Worm (Caenorhabditis elegans) whole organism, young adult: Measurements from ENCODE around the gene her-1.
A peak's percentile ranks its signal among the peaks of the same experiment; 100 is the strongest.

Source experiments
- B0019.2 ChIP-seq: fragments of 200-800 bp; sonication (Bioruptor generic); conservative IDR thresholded peaks from 2 replicates; pipeline ENCODE4 v1.3.6; 2022; ENCODE audit warnings: missing genetic modification reagents, missing genetic modification characterization, missing compliant biosample characterization
- B0336.3 ChIP-seq: fragments of 200-800 bp; sonication (Bioruptor generic); IDR thresholded peaks from 2 replicates; pipeline ENCODE4 v1.3.6; 2022; ENCODE audit warnings: missing genetic modification characterization, missing compliant biosample characterization
- C17E4.6 ChIP-seq: fragments of 200-800 bp; sonication (Bioruptor generic); IDR thresholded peaks from 2 replicates; pipeline ENCODE4 v1.3.6; 2022; ENCODE audit warnings: missing genetic modification reagents, missing genetic modification characterization, missing compliant biosample characterization
- F22D6.2 ChIP-seq: sonication (generic microtip); optimal IDR thresholded peaks from 2 replicates; lab custom pipeline; 2016; ENCODE audit warnings: mild to moderate bottlenecking, missing genetic modification characterization, missing compliant biosample characterization
- F49E8.2 ChIP-seq: sonication (generic microtip); optimal IDR thresholded peaks from 3 replicates; lab custom pipeline; 2017; ENCODE audit warnings: missing genetic modification characterization, mild to moderate bottlenecking, missing compliant biosample characterization, antibody characterized with exemption, moderate library complexity; ENCODE audit not compliant: insufficient read depth
- F52B5.7 ChIP-seq: sonication (generic microtip); optimal IDR thresholded peaks from 2 replicates; lab custom pipeline; 2016; ENCODE audit warnings: mild to moderate bottlenecking, missing genetic modification characterization, missing compliant biosample characterization
- F55B11.4 ChIP-seq: sonication (generic microtip); optimal IDR thresholded peaks from 2 replicates; lab custom pipeline; 2016; ENCODE audit warnings: missing compliant biosample characterization, missing genetic modification characterization, borderline replicate concordance; ENCODE audit not compliant: insufficient read depth
- F57C9.4 ChIP-seq: sonication (generic microtip); optimal IDR thresholded peaks from 2 replicates; lab custom pipeline; 2017; ENCODE audit warnings: mild to moderate bottlenecking, missing genetic modification characterization, missing compliant biosample characterization
- T26A5.8 ChIP-seq: sonication (generic microtip); optimal IDR thresholded peaks from 2 replicates; lab custom pipeline; 2016; ENCODE audit warnings: missing genetic modification characterization, missing compliant biosample characterization
- Y53F4B.3 ChIP-seq: fragments of 200-800 bp; sonication (Bioruptor generic); IDR thresholded peaks from 2 replicates; pipeline ENCODE4 v1.3.6; 2022; ENCODE audit warnings: missing genetic modification reagents, missing genetic modification characterization, missing compliant biosample characterization
- Y53G8AR.9 ChIP-seq: fragments of 200-800 bp; sonication (Bioruptor generic); conservative IDR thresholded peaks from 2 replicates; pipeline ENCODE4 v1.3.6; 2022; ENCODE audit warnings: missing genetic modification reagents, missing genetic modification characterization, missing compliant biosample characterization
- Y67H2A.10 ChIP-seq: fragments of 200-800 bp; sonication (Bioruptor generic); conservative IDR thresholded peaks from 2 replicates; pipeline ENCODE4 v1.3.6; 2022; ENCODE audit warnings: missing genetic modification reagents, missing genetic modification characterization, missing compliant biosample characterization
- aptf-2 ChIP-seq: fragments of 200-800 bp; sonication (Bioruptor generic); conservative IDR thresholded peaks from 2 replicates; pipeline ENCODE4 v1.3.6; 2022; ENCODE audit warnings: missing genetic modification reagents, missing genetic modification characterization, missing compliant biosample characterization
- aptf-3 ChIP-seq: fragments of 200-800 bp; sonication (Bioruptor generic); IDR thresholded peaks from 2 replicates; pipeline ENCODE4 v1.3.6; 2022; ENCODE audit warnings: missing genetic modification characterization, missing compliant biosample characterization
- attf-6 ChIP-seq: fragments of 200-800 bp; sonication (Bioruptor generic); IDR thresholded peaks from 2 replicates; pipeline ENCODE4 v1.3.6; 2022; ENCODE audit warnings: missing genetic modification reagents, missing genetic modification characterization, missing compliant biosample characterization
- bed-1 ChIP-seq: fragments of 200-800 bp; sonication (Bioruptor generic); IDR thresholded peaks from 2 replicates; pipeline ENCODE4 v1.3.6; 2022; ENCODE audit warnings: missing genetic modification reagents, missing genetic modification characterization, missing compliant biosample characterization
- ccch-3 ChIP-seq: fragments of 200-800 bp; sonication (Bioruptor generic); optimal IDR thresholded peaks from 2 replicates; lab custom pipeline; 2018; ENCODE audit warnings: mild to moderate bottlenecking, missing genetic modification characterization, missing compliant biosample characterization
- cebp-1 ChIP-seq, 2 experiments: fragments of 200-800 bp in 1 of 2; sonication (Bioruptor generic) in 1 of 2; sonication (generic microtip) in 1 of 2; IDR thresholded peaks in 1 of 2; optimal IDR thresholded peaks in 1 of 2; 2 replicates each; pipeline versions ENCODE4 v1.3.6 to Lab custom; 2017 to 2022; ENCODE audit warnings: missing compliant biosample characterization in 2 of 2, missing genetic modification characterization in 2 of 2, mild to moderate bottlenecking in 1 of 2, missing genetic modification reagents in 1 of 2, moderate library complexity in 1 of 2
- ceh-79 ChIP-seq: sonication (generic microtip); optimal IDR thresholded peaks from 2 replicates; lab custom pipeline; 2017; ENCODE audit warnings: mild to moderate bottlenecking, missing genetic modification characterization, missing compliant biosample characterization
- ceh-91 ChIP-seq: fragments of 200-800 bp; sonication (Bioruptor generic); IDR thresholded peaks from 2 replicates; pipeline ENCODE4 v1.3.6; 2022; ENCODE audit warnings: missing genetic modification reagents, missing genetic modification characterization, missing compliant biosample characterization
- dpff-1 ChIP-seq: sonication (generic microtip); optimal IDR thresholded peaks from 2 replicates; lab custom pipeline; 2017; ENCODE audit warnings: mild to moderate bottlenecking, missing genetic modification characterization, missing compliant biosample characterization
- efl-1 ChIP-seq: fragments of 150-350 bp; optimal IDR thresholded peaks from 2 replicates; lab custom pipeline; 2014; ENCODE audit warnings: missing biosample characterization, missing genetic modification reagents, missing genetic modification characterization
- egl-44 ChIP-seq: fragments of 200-800 bp; sonication (Bioruptor generic); IDR thresholded peaks from 2 replicates; pipeline ENCODE4 v1.3.6; 2022; ENCODE audit warnings: missing genetic modification reagents, missing genetic modification characterization, missing compliant biosample characterization
- egrh-3 ChIP-seq: fragments of 200-800 bp; sonication (Bioruptor generic); IDR thresholded peaks from 2 replicates; pipeline ENCODE4 v1.3.6; 2022; ENCODE audit warnings: missing genetic modification reagents, missing genetic modification characterization, missing compliant biosample characterization
- fkh-3 ChIP-seq: sonication (generic microtip); optimal IDR thresholded peaks from 2 replicates; lab custom pipeline; 2016; ENCODE audit warnings: mild to moderate bottlenecking, missing genetic modification characterization, missing compliant biosample characterization
- hrde-1 ChIP-seq: sonication (generic microtip); optimal IDR thresholded peaks from 2 replicates; lab custom pipeline; 2016; ENCODE audit warnings: missing genetic modification characterization, mild to moderate bottlenecking, missing compliant biosample characterization, moderate library complexity, missing genotype, missing genetic modification reagents, borderline replicate concordance
- hsf-1 ChIP-seq: fragments of 200-800 bp; sonication (Bioruptor generic); IDR thresholded peaks from 2 replicates; pipeline ENCODE4 v1.3.6; 2022; ENCODE audit warnings: missing genetic modification reagents, missing genetic modification characterization, missing compliant biosample characterization
- lsy-27 ChIP-seq: sonication (generic microtip); optimal IDR thresholded peaks from 2 replicates; lab custom pipeline; 2017; ENCODE audit warnings: missing genetic modification characterization, mild to moderate bottlenecking, missing compliant biosample characterization, antibody characterized with exemption, missing genotype, borderline replicate concordance; ENCODE audit not compliant: insufficient read depth
- madf-6 ChIP-seq: fragments of 200-800 bp; sonication (Bioruptor generic); IDR thresholded peaks from 2 replicates; pipeline ENCODE4 v1.3.6; 2022; ENCODE audit warnings: missing genetic modification reagents, missing genetic modification characterization, missing compliant biosample characterization
- mes-4 ChIP-seq: sonication (generic microtip); optimal IDR thresholded peaks from 2 replicates; lab custom pipeline; 2016; ENCODE audit warnings: missing genotype, missing genetic modification characterization, missing compliant biosample characterization
- mxl-1 ChIP-seq: sonication (generic microtip); optimal IDR thresholded peaks from 2 replicates; lab custom pipeline; 2016; ENCODE audit warnings: missing genetic modification characterization, missing compliant biosample characterization
- nfya-2 ChIP-seq: fragments of 200-800 bp; sonication (Bioruptor generic); IDR thresholded peaks from 2 replicates; pipeline ENCODE4 v1.3.6; 2022; ENCODE audit warnings: missing genetic modification reagents, missing genetic modification characterization, missing compliant biosample characterization
- nhr-90 ChIP-seq: sonication (generic microtip); optimal IDR thresholded peaks from 2 replicates; lab custom pipeline; 2016; ENCODE audit warnings: missing genotype, mild to moderate bottlenecking, missing genetic modification characterization, missing compliant biosample characterization
- pbrm-1 ChIP-seq: fragments of 200-800 bp; sonication (Bioruptor generic); IDR thresholded peaks from 2 replicates; pipeline ENCODE4 v1.3.6; 2022; ENCODE audit warnings: missing genetic modification reagents, missing genetic modification characterization, missing compliant biosample characterization
- rcor-1 ChIP-seq: fragments of 200-800 bp; sonication (Bioruptor generic); IDR thresholded peaks from 2 replicates; pipeline ENCODE4 v1.3.6; 2022; ENCODE audit warnings: missing genetic modification reagents, missing genetic modification characterization, missing compliant biosample characterization
- rec-8 ChIP-seq, 2 experiments: sonication (generic microtip); optimal IDR thresholded peaks; 2 replicates each; lab custom pipeline; 2016; ENCODE audit warnings: mild to moderate bottlenecking in 2 of 2, missing genetic modification characterization in 2 of 2, missing genetic modification reagents in 2 of 2, missing genotype in 2 of 2, missing biosample characterization in 1 of 2, missing compliant biosample characterization in 1 of 2, moderate library complexity in 1 of 2
- repo-1 ChIP-seq: sonication (generic microtip); optimal IDR thresholded peaks from 2 replicates; lab custom pipeline; 2017; ENCODE audit warnings: mild to moderate bottlenecking, missing genetic modification characterization, missing compliant biosample characterization
- sdz-38 ChIP-seq: sonication (generic microtip); optimal IDR thresholded peaks from 2 replicates; lab custom pipeline; 2016; ENCODE audit warnings: missing genotype, missing genetic modification characterization, missing compliant biosample characterization
- tlf-1 ChIP-seq: fragments of 200-800 bp; sonication (Bioruptor generic); optimal IDR thresholded peaks from 2 replicates; lab custom pipeline; 2018; ENCODE audit warnings: mild to moderate bottlenecking, missing genetic modification characterization, missing compliant biosample characterization
- xnd-1 ChIP-seq: sonication (generic microtip); optimal IDR thresholded peaks from 2 replicates; lab custom pipeline; 2016; ENCODE audit warnings: missing genotype, missing genetic modification reagents, missing genetic modification characterization, missing compliant biosample characterization
- ztf-18 ChIP-seq: sonication (generic microtip); optimal IDR thresholded peaks from 2 replicates; lab custom pipeline; 2016; ENCODE audit warnings: missing genotype, mild to moderate bottlenecking, missing genetic modification characterization, missing compliant biosample characterization
- ztf-25 ChIP-seq: fragments of 200-800 bp; sonication (Bioruptor generic); IDR thresholded peaks from 2 replicates; pipeline ENCODE4 v1.3.6; 2022; ENCODE audit warnings: missing genetic modification reagents, missing genetic modification characterization, missing compliant biosample characterization
- ztf-26 ChIP-seq: sonication (generic microtip); optimal IDR thresholded peaks from 2 replicates; lab custom pipeline; 2017; ENCODE audit warnings: missing genetic modification characterization, missing compliant biosample characterization
- ztf-28 ChIP-seq: fragments of 200-800 bp; sonication (Bioruptor generic); IDR thresholded peaks from 2 replicates; pipeline ENCODE4 v1.3.6; 2022; ENCODE audit warnings: missing genetic modification reagents, missing genetic modification characterization, missing compliant biosample characterization
- ztf-3 ChIP-seq: fragments of 200-800 bp; sonication (Bioruptor generic); optimal IDR thresholded peaks from 2 replicates; lab custom pipeline; 2018; ENCODE audit warnings: mild to moderate bottlenecking, missing genetic modification characterization, missing compliant biosample characterization

Gene her-1

DNA sequence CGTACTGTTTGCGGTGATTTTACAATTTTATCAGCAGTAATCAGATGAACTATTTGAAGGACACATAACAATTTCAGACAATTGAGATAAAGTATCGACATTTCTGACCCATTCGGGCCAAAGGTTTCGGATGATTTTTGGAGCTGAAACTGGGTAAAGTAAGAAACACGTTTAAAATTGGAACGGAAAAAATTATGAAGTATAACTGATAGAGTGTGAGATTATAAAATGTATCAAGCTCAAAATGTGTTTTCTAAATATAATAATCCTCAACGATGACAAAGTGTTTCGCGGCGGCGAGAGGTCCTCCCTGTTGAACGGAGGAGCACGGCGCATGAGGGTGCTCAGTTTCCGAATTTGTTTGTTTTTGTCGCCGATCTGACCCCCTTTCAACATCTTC, 11.3 kb upstream of the her-1 start, which contains the start of gene ZK287.4:
TSS of gene ZK287.4 (minus strand) at position 101 of the 400 bp plus-strand sequence.
- TF ChIP-seq fkh-3 (tag; lab: Kevin White, UChicago), result no peak
- TF ChIP-seq Y53F4B.3 (GFP tag; lab: Robert Waterston, UW), result no peak
- TF ChIP-seq Y67H2A.10 (GFP tag; lab: Robert Waterston, UW), result no peak
- TF ChIP-seq T26A5.8 (tag; lab: Kevin White, UChicago), result no peak
- no peak for TF ChIP-seq F52B5.7
- no peak for TF ChIP-seq rec-8 (tag; optimal IDR thresholded peaks at IDR 0.05; lab: Kevin White, UChicago)
- TF ChIP-seq xnd-1 (tag; lab: Kevin White, UChicago), result no peak
- no peak for TF ChIP-seq F49E8.2
- no peak for TF ChIP-seq nfya-2
- no peak for TF ChIP-seq cebp-1 (GFP tag; IDR thresholded peaks at IDR 0.05; lab: Robert Waterston, UW)
- TF ChIP-seq cebp-1 (tag; optimal IDR thresholded peaks at IDR 0.05; lab: Kevin White, UChicago), result no peak
- TF ChIP-seq C17E4.6, result no peak
- no peak for TF ChIP-seq bed-1 (GFP tag; lab: Robert Waterston, UW)
- no peak for TF ChIP-seq aptf-3 (GFP tag; lab: Robert Waterston, UW)
- no peak for TF ChIP-seq ztf-28 (GFP tag; lab: Robert Waterston, UW)

DNA sequence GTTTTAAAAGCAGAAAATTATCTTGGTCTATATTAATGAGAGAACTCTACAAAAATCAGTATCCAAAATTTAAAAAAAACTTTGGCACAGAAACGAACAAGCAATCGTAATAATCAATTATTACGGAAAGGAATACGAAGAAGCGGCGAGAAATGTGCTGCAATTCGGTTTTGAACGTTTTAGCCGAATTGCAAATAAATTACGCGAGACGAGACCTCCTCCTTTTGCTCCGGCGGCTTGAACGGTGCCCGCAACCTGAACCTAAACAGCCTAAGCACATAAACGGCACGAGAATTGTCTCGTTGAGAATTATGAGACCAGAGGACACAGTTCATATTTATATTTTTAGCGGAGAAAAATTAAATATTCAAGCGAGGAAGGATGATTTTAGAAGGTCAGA, 7.5 kb upstream of the her-1 start:
- no peak for TF ChIP-seq hrde-1
- no peak for TF ChIP-seq B0019.2
- no peak for TF ChIP-seq egrh-3
- TF ChIP-seq ztf-28 (GFP tag; lab: Robert Waterston, UW), result no peak
- TF ChIP-seq nhr-90 (tag; lab: Kevin White, UChicago), result no peak
- TF ChIP-seq egl-44 (GFP tag; lab: Robert Waterston, UW), result no peak
- no peak for TF ChIP-seq sdz-38 (tag; lab: Kevin White, UChicago)
- TF ChIP-seq aptf-3 (GFP tag; lab: Robert Waterston, UW), result no peak
- peak; percentile 67 for TF ChIP-seq madf-6 (GFP tag; lab: Robert Waterston, UW)
- TF ChIP-seq efl-1 (GFP tag; lab: Kevin White, UChicago), result no peak
- peak; percentile 28; the same call in 1 of the 2 replicates for TF ChIP-seq C17E4.6
- TF ChIP-seq hsf-1 (GFP tag; lab: Robert Waterston, UW), result peak; percentile 44; the same call in 1 of the 2 replicates
- no peak for TF ChIP-seq dpff-1 (tag; lab: Kevin White, UChicago)
- no peak for TF ChIP-seq Y53G8AR.9 (GFP tag; lab: Robert Waterston, UW)
- peak; percentile 26 for TF ChIP-seq tlf-1
- TF ChIP-seq ceh-91 (GFP tag; lab: Robert Waterston, UW), result peak; percentile 17; the same call in 1 of the 2 replicates
- 0 out of 2 replicates have a peak, but pooled peaks have one; percentile 28 for TF ChIP-seq pbrm-1 (GFP tag; lab: Robert Waterston, UW)
- TF ChIP-seq ceh-79 (tag; lab: Kevin White, UChicago), result peak; percentile 71
- TF ChIP-seq mxl-1 (tag; lab: Kevin White, UChicago), result no peak
- TF ChIP-seq ztf-26 (tag; lab: Kevin White, UChicago), result no peak
- TF ChIP-seq fkh-3 (tag; lab: Kevin White, UChicago), result no peak
- peak; percentile 57 for TF ChIP-seq F52B5.7
- no peak for TF ChIP-seq F57C9.4
- no peak for TF ChIP-seq cebp-1 (GFP tag; IDR thresholded peaks at IDR 0.05; lab: Robert Waterston, UW)
- TF ChIP-seq cebp-1 (tag; optimal IDR thresholded peaks at IDR 0.05; lab: Kevin White, UChicago), result no peak
- TF ChIP-seq ztf-25 (GFP tag; lab: Robert Waterston, UW), result 0 out of 2 replicates have a peak, but pooled peaks have one; percentile 37
- TF ChIP-seq B0336.3 (GFP tag; lab: Robert Waterston, UW), result peak; percentile 84
- no peak for TF ChIP-seq F22D6.2 (tag; lab: Kevin White, UChicago)
- no peak for TF ChIP-seq F55B11.4 (tag; lab: Kevin White, UChicago)
- TF ChIP-seq lsy-27 (tag; lab: Kevin White, UChicago), result no peak
- TF ChIP-seq attf-6 (GFP tag; lab: Robert Waterston, UW), result peak; percentile 55
- peak; percentile 25; the same call in 1 of the 2 replicates for TF ChIP-seq rcor-1 (GFP tag; lab: Robert Waterston, UW)
- no peak for TF ChIP-seq repo-1 (tag; lab: Kevin White, UChicago)
- TF ChIP-seq ztf-3, result no peak
- TF ChIP-seq ztf-18 (tag; lab: Kevin White, UChicago), result no peak
- no peak for TF ChIP-seq ccch-3
- TF ChIP-seq mes-4 (tag; lab: Kevin White, UChicago), result no peak
- TF ChIP-seq aptf-2 (GFP tag; lab: Robert Waterston, UW), result no peak
- TF ChIP-seq F49E8.2, result peak; percentile 45
